Worm (Caenorhabditis elegans) whole organism, L2 larva: ENCODE measurements around the gene F59B2.12.

Experiments
- R02D3.7 ChIP-seq: fragments of 150-350 bp; optimal IDR thresholded peaks from 2 replicates; lab custom pipeline; 2014; ENCODE audit warnings: missing biosample characterization, missing genetic modification characterization
- ceh-82 ChIP-seq: fragments of 150-350 bp; optimal IDR thresholded peaks from 2 replicates; lab custom pipeline; 2014; ENCODE audit warnings: missing biosample characterization, missing genetic modification characterization
- peb-1 ChIP-seq: fragments of 150-350 bp; optimal IDR thresholded peaks from 2 replicates; lab custom pipeline; 2014; ENCODE audit warnings: missing biosample characterization, missing genetic modification characterization

ce11 chrIII:8985965-8986364 is 31.4 kb upstream of the F59B2.12 start:
- no peak for TF ChIP-seq ceh-82 (tag; lab: Kevin White, UChicago)
- no peak for TF ChIP-seq R02D3.7 (tag; lab: Kevin White, UChicago)
- TF ChIP-seq peb-1 (tag; lab: Kevin White, UChicago): no peak
